Worm (Caenorhabditis elegans): ENCODE data around the gene F18G5.6.

DNA sequence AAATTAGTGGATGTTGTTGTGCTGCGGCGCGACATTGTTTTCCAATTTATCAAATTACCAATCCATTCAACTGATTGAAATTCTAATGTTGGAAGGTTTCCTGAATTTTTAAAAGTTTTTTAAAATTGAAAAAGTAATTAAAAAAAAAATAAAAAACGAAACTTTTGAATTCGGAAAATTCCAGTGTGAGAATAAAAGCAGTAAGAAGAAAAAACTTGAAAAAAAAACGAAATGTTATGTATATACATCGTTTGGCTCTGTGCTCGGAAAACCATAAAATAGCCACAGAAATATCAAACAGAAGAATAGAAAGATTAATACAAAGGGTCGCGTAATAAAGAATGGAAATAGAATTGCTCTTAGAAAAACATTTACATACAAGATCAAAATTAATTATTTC is 32.1 kb downstream of the F18G5.6 start, which contains the start of gene vav-1:
- TF ChIP-seq him-1 (tag; optimal IDR thresholded peaks at IDR 0.05) = no peak
- TF ChIP-seq dao-5 (tag; optimal IDR thresholded peaks at IDR 0.05) = no peak
- TF ChIP-seq W03F9.2 (tag; optimal IDR thresholded peaks at IDR 0.05) = no peak
